Worm (Caenorhabditis elegans) whole organism, L4 larva: ENCODE results near the gene lgc-48.
A peak's percentile ranks its signal among the peaks of the same experiment; 100 is the strongest.

Source experiments
- D1046.2 ChIP-seq: fragments of 200-800 bp; sonication (Bioruptor generic); IDR thresholded peaks from 2 replicates; pipeline ENCODE4 v1.3.6; 2022; ENCODE audit warnings: missing genetic modification characterization, missing compliant biosample characterization
- F10B5.3 ChIP-seq: sonication (generic microtip); optimal IDR thresholded peaks from 2 replicates; lab custom pipeline; 2016; ENCODE audit warnings: mild to moderate bottlenecking, missing genetic modification characterization, missing compliant biosample characterization
- F26F4.8 ChIP-seq: fragments of 200-800 bp; sonication (Bioruptor generic); conservative IDR thresholded peaks from 2 replicates; pipeline ENCODE4 v1.3.6; 2022; ENCODE audit warnings: missing genetic modification characterization, missing compliant biosample characterization
- F37D6.2 ChIP-seq: sonication (generic microtip); optimal IDR thresholded peaks from 2 replicates; lab custom pipeline; 2016; ENCODE audit warnings: mild to moderate bottlenecking, missing genetic modification characterization, missing compliant biosample characterization
- F44E2.7 ChIP-seq: fragments of 200-800 bp; sonication (Bioruptor generic); IDR thresholded peaks from 2 replicates; pipeline ENCODE4 v2.1.2; 2022; ENCODE audit warnings: missing genetic modification characterization, missing compliant biosample characterization
- T20F7.1 ChIP-seq: fragments of 200-800 bp; sonication (Bioruptor generic); optimal IDR thresholded peaks from 2 replicates; lab custom pipeline; 2018; ENCODE audit warnings: mild to moderate bottlenecking, missing genetic modification characterization, missing compliant biosample characterization
- T26A8.4 ChIP-seq: fragments of 200-800 bp; sonication (Bioruptor generic); IDR thresholded peaks from 2 replicates; pipeline ENCODE4 v1.3.6; 2022; ENCODE audit warnings: missing genetic modification characterization, missing compliant biosample characterization
- Y75B8A.6 ChIP-seq: fragments of 200-800 bp; sonication (Bioruptor generic); IDR thresholded peaks from 2 replicates; pipeline ENCODE4 v1.3.6; 2022; ENCODE audit warnings: missing genetic modification reagents, missing genetic modification characterization, missing compliant biosample characterization
- ZK546.5 ChIP-seq, 2 experiments: sonication (generic microtip); optimal IDR thresholded peaks; 2 replicates each; lab custom pipeline; 2017; ENCODE audit warnings: missing biosample characterization in 2 of 2, missing genetic modification characterization in 2 of 2
- aha-1 ChIP-seq: fragments of 150-350 bp; peaks from one replicate; lab custom pipeline; 2014; ENCODE audit warnings: missing biosample characterization, missing genetic modification characterization
- arid-1 ChIP-seq: fragments of 200-800 bp; sonication (Bioruptor generic); conservative IDR thresholded peaks from 2 replicates; pipeline ENCODE4 v1.3.6; 2022; ENCODE audit warnings: missing genetic modification reagents, missing genetic modification characterization, missing compliant biosample characterization
- attf-4 ChIP-seq: sonication (generic microtip); optimal IDR thresholded peaks from 3 replicates; lab custom pipeline; 2017; ENCODE audit warnings: missing biosample characterization, missing genetic modification characterization
- ceh-28 ChIP-seq: fragments of 150-350 bp; optimal IDR thresholded peaks from 2 replicates; lab custom pipeline; 2014; ENCODE audit warnings: missing biosample characterization, missing genetic modification reagents, missing genetic modification characterization
- ceh-82 ChIP-seq: sonication (generic microtip); optimal IDR thresholded peaks from 2 replicates; lab custom pipeline; 2017; ENCODE audit warnings: missing biosample characterization, missing genetic modification characterization
- cey-2 ChIP-seq: sonication (generic microtip); optimal IDR thresholded peaks from 3 replicates; lab custom pipeline; 2017; ENCODE audit warnings: missing genetic modification characterization, mild to moderate bottlenecking, missing compliant biosample characterization, antibody characterized with exemption, borderline replicate concordance; ENCODE audit not compliant: insufficient read depth
- daf-19 ChIP-seq: fragments of 200-800 bp; sonication (Bioruptor generic); conservative IDR thresholded peaks from 2 replicates; pipeline ENCODE4 v1.3.6; 2022; ENCODE audit warnings: missing genetic modification characterization, missing compliant biosample characterization
- dmd-8 ChIP-seq: fragments of 200-800 bp; sonication (Bioruptor generic); IDR thresholded peaks from 2 replicates; pipeline ENCODE4 v1.3.6; 2022; ENCODE audit warnings: missing genetic modification characterization, missing compliant biosample characterization
- dmd-9 ChIP-seq: fragments of 200-800 bp; sonication (Bioruptor generic); IDR thresholded peaks from 2 replicates; pipeline ENCODE4 v1.3.6; 2022; ENCODE audit warnings: missing genetic modification reagents, missing genetic modification characterization, missing compliant biosample characterization
- egl-27 ChIP-seq: sonication (generic microtip); optimal IDR thresholded peaks from 3 replicates; lab custom pipeline; 2017; ENCODE audit warnings: missing biosample characterization, missing genetic modification reagents, missing genetic modification characterization
- egl-43 ChIP-seq: fragments of 200-800 bp; sonication (Bioruptor generic); IDR thresholded peaks from 2 replicates; pipeline ENCODE4 v1.3.6; 2022; ENCODE audit warnings: missing genetic modification reagents, missing genetic modification characterization, missing compliant biosample characterization
- fkh-10 ChIP-seq: fragments of 150-350 bp; optimal IDR thresholded peaks from 2 replicates; lab custom pipeline; 2014; ENCODE audit warnings: missing biosample characterization, missing genetic modification reagents, missing genetic modification characterization
- fos-1 ChIP-seq: fragments of 150-350 bp; optimal IDR thresholded peaks from 2 replicates; lab custom pipeline; 2014; ENCODE audit warnings: missing biosample characterization, missing genetic modification characterization
- gei-8 ChIP-seq: fragments of 200-800 bp; sonication (Bioruptor generic); optimal IDR thresholded peaks from 2 replicates; lab custom pipeline; 2018; ENCODE audit warnings: mild to moderate bottlenecking, missing genetic modification characterization, missing compliant biosample characterization
- hlh-11 ChIP-seq: fragments of 200-800 bp; sonication (Bioruptor generic); optimal IDR thresholded peaks from 2 replicates; lab custom pipeline; 2018; ENCODE audit warnings: mild to moderate bottlenecking, missing genetic modification characterization, missing compliant biosample characterization
- hlh-30 ChIP-seq: sonication (generic microtip); optimal IDR thresholded peaks from 2 replicates; lab custom pipeline; 2017; ENCODE audit warnings: antibody characterized with exemption, mild to moderate bottlenecking, missing genetic modification characterization, missing compliant biosample characterization; ENCODE audit not compliant: insufficient read depth
- hmg-1.1 ChIP-seq: fragments of 200-800 bp; sonication (Bioruptor generic); IDR thresholded peaks from 2 replicates; pipeline ENCODE4 v1.3.6; 2022; ENCODE audit warnings: missing genetic modification reagents, missing genetic modification characterization, missing compliant biosample characterization
- lin-1 ChIP-seq: fragments of 200-800 bp; sonication (Bioruptor generic); IDR thresholded peaks from 2 replicates; pipeline ENCODE4 v1.3.6; 2022; ENCODE audit warnings: missing genetic modification reagents, missing genetic modification characterization, missing compliant biosample characterization
- lin-15B ChIP-seq: fragments of 150-350 bp; sonication (generic microtip); optimal IDR thresholded peaks from 3 replicates; lab custom pipeline; 2014; ENCODE audit warnings: missing biosample characterization, missing genetic modification characterization
- lsy-2 ChIP-seq, 2 experiments: fragments of 150-350 bp in 1 of 2; sonication (generic microtip) in 1 of 2; optimal IDR thresholded peaks; 2 replicates each; lab custom pipeline; 2014 to 2017; ENCODE audit warnings: missing biosample characterization in 2 of 2, missing genetic modification characterization in 2 of 2
- madf-5 ChIP-seq, 2 experiments: fragments of 200-800 bp; sonication (Bioruptor generic); IDR thresholded peaks; 2 replicates each; pipeline ENCODE4 v1.3.6; 2022; ENCODE audit warnings: missing compliant biosample characterization in 2 of 2, missing genetic modification characterization in 2 of 2
- madf-9 ChIP-seq: fragments of 200-800 bp; sonication (Bioruptor generic); conservative IDR thresholded peaks from 2 replicates; pipeline ENCODE4 v1.3.6; 2022; ENCODE audit warnings: missing genetic modification reagents, missing genetic modification characterization, missing compliant biosample characterization
- mdl-1 ChIP-seq, 2 experiments: fragments of 150-350 bp in 1 of 2; sonication (generic microtip) in 1 of 2; optimal IDR thresholded peaks; 2 replicates each; lab custom pipeline; 2014 to 2017; ENCODE audit warnings: missing biosample characterization in 2 of 2, missing genetic modification characterization in 2 of 2
- mdt-29 ChIP-seq: fragments of 200-800 bp; sonication (Bioruptor generic); IDR thresholded peaks from 2 replicates; pipeline ENCODE4 v1.3.6; 2022; ENCODE audit warnings: missing genetic modification reagents, missing genetic modification characterization, missing compliant biosample characterization
- mep-1 ChIP-seq: fragments of 150-350 bp; sonication (generic microtip); optimal IDR thresholded peaks from 3 replicates; lab custom pipeline; 2014; ENCODE audit warnings: missing biosample characterization, missing genetic modification characterization
- nhr-102 ChIP-seq: sonication (generic microtip); optimal IDR thresholded peaks from 2 replicates; lab custom pipeline; 2016; ENCODE audit warnings: mild to moderate bottlenecking, missing genetic modification characterization, moderate library complexity, missing compliant biosample characterization
- nhr-11 ChIP-seq: fragments of 150-350 bp; optimal IDR thresholded peaks from 2 replicates; lab custom pipeline; 2014; ENCODE audit warnings: missing biosample characterization, missing genetic modification characterization
- nhr-111 ChIP-seq: fragments of 200-800 bp; sonication (Bioruptor generic); optimal IDR thresholded peaks from 2 replicates; lab custom pipeline; 2018; ENCODE audit warnings: mild to moderate bottlenecking, missing genetic modification characterization, missing compliant biosample characterization
- nhr-237 ChIP-seq: sonication (generic microtip); optimal IDR thresholded peaks from 2 replicates; lab custom pipeline; 2017; ENCODE audit warnings: missing biosample characterization, missing genetic modification characterization
- nhr-28 ChIP-seq: fragments of 150-350 bp; optimal IDR thresholded peaks from 2 replicates; lab custom pipeline; 2014; ENCODE audit warnings: missing biosample characterization, missing genetic modification characterization
- nhr-41 ChIP-seq: fragments of 200-800 bp; sonication (Bioruptor generic); IDR thresholded peaks from 2 replicates; pipeline ENCODE4 v1.3.6; 2022; ENCODE audit warnings: missing genetic modification reagents, missing genetic modification characterization, missing compliant biosample characterization
- pha-4 ChIP-seq, 2 experiments: fragments of 150-350 bp in 1 of 2; fragments of 200-800 bp in 1 of 2; sonication (Bioruptor generic) in 1 of 2; IDR thresholded peaks in 1 of 2; optimal IDR thresholded peaks in 1 of 2; 2 replicates each; pipeline versions ENCODE4 v1.3.6 to Lab custom; 2014 to 2022; ENCODE audit warnings: missing genetic modification characterization in 2 of 2, missing genetic modification reagents in 2 of 2, missing biosample characterization in 1 of 2, missing compliant biosample characterization in 1 of 2
- php-3 ChIP-seq: fragments of 200-800 bp; sonication (Bioruptor generic); IDR thresholded peaks from 2 replicates; pipeline ENCODE4 v1.3.6; 2022; ENCODE audit warnings: missing genetic modification reagents, missing genetic modification characterization, missing compliant biosample characterization
- sdz-12 ChIP-seq: fragments of 200-800 bp; sonication (Bioruptor generic); optimal IDR thresholded peaks from 2 replicates; lab custom pipeline; 2018; ENCODE audit warnings: mild to moderate bottlenecking, missing genetic modification characterization, missing compliant biosample characterization
- unc-62 ChIP-seq, 3 experiments: fragments of 150-350 bp in 1 of 3; sonication (generic microtip); optimal IDR thresholded peaks in 2 of 3; peaks in 1 of 3; 1 replicate in 1 of 3; 2 replicates in 2 of 3; lab custom pipeline; 2014 to 2017; ENCODE audit warnings: missing biosample characterization in 3 of 3, missing genetic modification characterization in 3 of 3, missing genetic modification reagents in 3 of 3, missing genotype in 1 of 3
- zag-1 ChIP-seq: fragments of 150-350 bp; optimal IDR thresholded peaks from 2 replicates; lab custom pipeline; 2014; ENCODE audit warnings: missing biosample characterization, missing genetic modification characterization
- zip-2 ChIP-seq: fragments of 150-350 bp; optimal IDR thresholded peaks from 2 replicates; lab custom pipeline; 2014; ENCODE audit warnings: missing biosample characterization, missing genetic modification characterization

Gene lgc-48

ce11 chrV:13385798-13386197 is 45.8 kb downstream of the lgc-48 start, which contains the start of gene gcy-34:
TSS of gene gcy-34 (minus strand) at chrV:13385898.
- TF ChIP-seq php-3 (no peak), F37D6.2 (tag; lab: Kevin White, UChicago) (no peak), nhr-11 (tag; lab: Kevin White, UChicago) (no peak), ZK546.5 (tag; optimal IDR thresholded peaks at IDR 0.05; lab: Kevin White, UChicago) (no peak), nhr-237 (tag; lab: Kevin White, UChicago) (no peak), fkh-10 (GFP tag; lab: Kevin White, UChicago) (no peak), T20F7.1 (no peak), mdl-1 (tag; optimal IDR thresholded peaks at IDR 0.05; lab: Kevin White, UChicago) (no peak), arid-1 (no peak), hlh-30 (tag; lab: Kevin White, UChicago) (no peak), cey-2 (no peak), madf-9 (no peak)

- TF ChIP-seq mdt-29 (GFP tag; lab: Robert Waterston, UW): no peak
- peak; percentile 94 for TF ChIP-seq aha-1 (tag; lab: Kevin White, UChicago)
Measured at ce11 chrV:13387472-13387871, 47.4 kb downstream of the lgc-48 start.

ce11 chrV:13388961-13389360 is 48.9 kb downstream of the lgc-48 start:
- TF ChIP-seq F26F4.8 (GFP tag; lab: Robert Waterston, UW) (no peak), nhr-102 (tag; lab: Kevin White, UChicago) (no peak), mdl-1 (tag; optimal IDR thresholded peaks at IDR 0.05; lab: Kevin White, UChicago) (no peak), hlh-11 (tag; lab: Kevin White, UChicago) (no peak), Y75B8A.6 (GFP tag; lab: Robert Waterston, UW) (no peak), dmd-9 (GFP tag; lab: Robert Waterston, UW) (no peak), gei-8 (GFP tag; lab: Kevin White, UChicago) (no peak), unc-62 (GFP tag; optimal IDR thresholded peaks at IDR 0.05 in 1 of 2; lab: Kevin White, UChicago) (peak in 1 of 2 experiments; percentile 92), unc-62 (tag; optimal IDR thresholded peaks at IDR 0.05; lab: Kevin White, UChicago) (no peak), lsy-2 (tag; optimal IDR thresholded peaks at IDR 0.05; lab: Kevin White, UChicago) (no peak), daf-19 (no peak), ceh-28 (tag; lab: Kevin White, UChicago) (no peak), F10B5.3 (tag; lab: Kevin White, UChicago) (no peak), dmd-8 (GFP tag; lab: Robert Waterston, UW) (0 out of 2 replicates have a peak, but pooled peaks have one; percentile 51), lin-1 (GFP tag; lab: Robert Waterston, UW) (no peak), attf-4 (no peak), fos-1 (no peak)

- TF ChIP-seq egl-27 (tag; lab: Kevin White, UChicago) (no peak), egl-43 (GFP tag; lab: Robert Waterston, UW) (no peak), D1046.2 (GFP tag; lab: Robert Waterston, UW) (no peak), T26A8.4 (GFP tag; lab: Robert Waterston, UW) (no peak), pha-4 (GFP tag; IDR thresholded peaks at IDR 0.05; lab: Robert Waterston, UW) (no peak), pha-4 (tag; optimal IDR thresholded peaks at IDR 0.05; lab: Kevin White, UChicago) (no peak), madf-5 (GFP tag; IDR thresholded peaks at IDR 0.05; lab: Robert Waterston, UW) (no peak), sdz-12 (GFP tag; lab: Kevin White, UChicago) (no peak), mep-1 (peak; percentile 2), gei-8 (GFP tag; lab: Kevin White, UChicago) (no peak), nhr-111 (GFP tag; lab: Kevin White, UChicago) (no peak), zip-2 (no peak), mdt-29 (GFP tag; lab: Robert Waterston, UW) (no peak), zag-1 (tag; lab: Kevin White, UChicago) (no peak), lin-15B (tag; lab: Kevin White, UChicago) (no peak), ceh-82 (tag; lab: Kevin White, UChicago) (no peak), cey-2 (no peak), nhr-102 (tag; lab: Kevin White, UChicago) (no peak), nhr-41 (GFP tag; lab: Robert Waterston, UW) (no peak), nhr-28 (peak; percentile 77), F44E2.7 (no peak), F37D6.2 (tag; lab: Kevin White, UChicago) (no peak), hmg-1.1 (GFP tag; lab: Robert Waterston, UW) (no peak)
Measured at ce11 chrV:13389454-13389853, 49.4 kb downstream of the lgc-48 start.
